Worm (Caenorhabditis elegans) whole organism, L4/young adult: Measurements from ENCODE around the gene W07A12.4.

ENCODE experiments used
- W03F9.2 ChIP-seq: fragments of 150-350 bp; optimal IDR thresholded peaks from 2 replicates; lab custom pipeline; 2014; ENCODE audit warnings: missing biosample characterization, missing genetic modification characterization
- him-1 ChIP-seq: sonication (generic microtip); optimal IDR thresholded peaks from 2 replicates; lab custom pipeline; 2016; ENCODE audit warnings: missing genotype, missing genetic modification reagents, missing genetic modification characterization, missing compliant biosample characterization

- no peak for TF ChIP-seq him-1 (tag; lab: Kevin White, UChicago)
- no peak for TF ChIP-seq W03F9.2 (tag; lab: Kevin White, UChicago)
Observed at ce11 chrII:9130339-9130738, 15.7 kb upstream of the W07A12.4 start.
